Fruit fly (Drosophila melanogaster) whole organism, larva: ENCODE data around the gene bys.
A peak's percentile ranks its signal among the peaks of the same experiment; 100 is the strongest.

ENCODE experiments used
- noc ChIP-seq: fragments of 200-800 bp; sonication (Bioruptor generic); optimal IDR thresholded peaks from 3 replicates; lab custom pipeline; 2019; ENCODE audit warnings: missing biosample characterization, mild to moderate bottlenecking, missing genetic modification characterization, moderate library complexity

The bys gene

dm6 chrX:7901153-7902038 is at the start of gene bys, which contains the start of gene RpS6:
Gene bys, plus strand, starts transcription at chrX:7901880.
Gene RpS6, minus strand, starts transcription at chrX:7901331.
- peak; percentile 17 for TF ChIP-seq noc (tag; lab: Kevin White, UChicago)

- no peak for TF ChIP-seq noc (tag; lab: Kevin White, UChicago)
Observed at dm6 chrX:7854144-7854543, 47.5 kb upstream of the bys start, which contains the start of gene CG10920. Gene CG10920, minus strand, starts transcription at chrX:7854244.

- no peak for TF ChIP-seq noc (tag; lab: Kevin White, UChicago)
Observed at dm6 chrX:7857873-7858272, 43.8 kb upstream of the bys start, which contains the start of gene CG1409. Gene CG1409, plus strand, starts transcription at chrX:7858173.

dm6 chrX:7866868-7867267 is 34.8 kb upstream of the bys start, which contains the start of gene Ir7b:
Gene Ir7b, minus strand, starts transcription at chrX:7866968.
- no peak for TF ChIP-seq noc (tag; lab: Kevin White, UChicago)

- no peak for TF ChIP-seq noc (tag; lab: Kevin White, UChicago)
Observed at dm6 chrX:7873172-7873930, 28.3 kb upstream of the bys start, which contains the start of gene dec. Gene dec, minus strand, starts transcription at chrX:7873222.

DNA sequence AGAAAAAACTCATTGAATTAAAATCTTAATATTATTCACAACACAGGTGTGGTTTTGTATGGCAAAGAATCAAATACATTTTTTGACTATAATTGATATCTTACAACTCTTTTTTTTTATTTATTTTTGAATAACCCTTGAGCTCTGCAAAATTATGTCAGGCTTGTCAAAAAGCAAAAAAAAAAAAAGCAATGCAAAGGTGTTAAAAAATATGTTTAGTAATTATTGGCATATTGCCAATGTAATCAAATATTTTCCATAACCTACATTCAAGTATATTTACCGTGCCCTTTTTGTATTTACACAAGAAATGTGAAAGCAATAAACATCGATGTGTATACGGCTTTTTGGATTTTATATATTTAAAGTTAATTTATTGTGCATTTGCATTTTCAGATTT is 27.6 kb upstream of the bys start, which contains the start of gene Ir7c:
Gene Ir7c (plus strand): TSS at position 301 of the 400 bp plus-strand sequence.
- no peak for TF ChIP-seq noc (tag; lab: Kevin White, UChicago)

DNA sequence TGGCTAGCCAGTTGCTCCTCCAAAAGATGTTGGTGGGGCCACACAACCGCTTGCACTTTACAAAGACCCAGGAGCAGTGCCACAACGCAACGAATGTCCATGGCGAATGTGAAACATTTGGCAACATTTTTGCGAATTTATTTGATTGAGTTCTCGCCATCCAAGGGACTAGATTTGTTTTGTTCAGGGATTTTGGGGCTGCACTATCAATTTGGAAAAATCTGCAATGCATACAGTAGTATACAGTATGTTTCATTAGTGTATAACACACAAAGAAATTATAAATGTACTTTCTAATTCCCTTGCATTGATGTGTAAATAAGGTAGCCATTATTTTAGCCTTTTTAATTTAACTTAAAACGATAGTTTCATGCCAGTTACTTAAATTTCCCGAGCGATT is 22.9 kb upstream of the bys start, which contains the start of gene Ir7d:
Gene Ir7d (minus strand): TSS at position 101 of the 400 bp plus-strand sequence.
- TF ChIP-seq noc (tag; lab: Kevin White, UChicago), result no peak

DNA sequence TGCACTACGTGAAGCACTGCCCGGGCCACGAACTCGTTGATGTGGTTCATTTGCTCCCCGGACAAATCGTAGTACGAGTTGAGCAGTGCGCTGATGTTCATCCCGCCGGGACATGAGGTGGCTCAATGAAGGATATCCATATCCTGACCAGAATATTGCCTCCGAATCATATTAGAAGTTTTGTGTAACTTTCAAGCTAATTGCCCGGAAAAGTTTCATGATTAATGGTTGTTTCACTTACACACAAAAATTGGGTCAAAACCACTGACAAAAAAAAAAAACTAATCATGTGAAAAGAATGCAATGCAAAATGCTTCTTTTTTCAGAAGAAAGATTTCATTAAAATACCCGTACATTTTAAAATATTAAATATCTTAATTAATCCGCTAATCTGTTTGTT is 20.1 kb upstream of the bys start, which contains the start of gene Ir7e:
Gene Ir7e (minus strand): TSS at position 101 of the 400 bp plus-strand sequence.
- no peak for TF ChIP-seq noc (tag; lab: Kevin White, UChicago)

- no peak for TF ChIP-seq noc (tag; lab: Kevin White, UChicago)
Observed at dm6 chrX:7883926-7884325, 17.8 kb upstream of the bys start, which contains the start of gene Ir7f. Gene Ir7f, minus strand, starts transcription at chrX:7884026.

dm6 chrX:7884360-7884759 is 17.3 kb upstream of the bys start, which contains the start of gene Ir7g:
Gene Ir7g, plus strand, starts transcription at chrX:7884660.
- TF ChIP-seq noc (tag; lab: Kevin White, UChicago), result no peak

dm6 chrX:7888386-7889024 is 13.2 kb upstream of the bys start, which contains the start of gene Acat1:
Gene Acat1, minus strand, starts transcription at chrX:7888785.
- TF ChIP-seq noc (tag; lab: Kevin White, UChicago), result peak; percentile 71

DNA sequence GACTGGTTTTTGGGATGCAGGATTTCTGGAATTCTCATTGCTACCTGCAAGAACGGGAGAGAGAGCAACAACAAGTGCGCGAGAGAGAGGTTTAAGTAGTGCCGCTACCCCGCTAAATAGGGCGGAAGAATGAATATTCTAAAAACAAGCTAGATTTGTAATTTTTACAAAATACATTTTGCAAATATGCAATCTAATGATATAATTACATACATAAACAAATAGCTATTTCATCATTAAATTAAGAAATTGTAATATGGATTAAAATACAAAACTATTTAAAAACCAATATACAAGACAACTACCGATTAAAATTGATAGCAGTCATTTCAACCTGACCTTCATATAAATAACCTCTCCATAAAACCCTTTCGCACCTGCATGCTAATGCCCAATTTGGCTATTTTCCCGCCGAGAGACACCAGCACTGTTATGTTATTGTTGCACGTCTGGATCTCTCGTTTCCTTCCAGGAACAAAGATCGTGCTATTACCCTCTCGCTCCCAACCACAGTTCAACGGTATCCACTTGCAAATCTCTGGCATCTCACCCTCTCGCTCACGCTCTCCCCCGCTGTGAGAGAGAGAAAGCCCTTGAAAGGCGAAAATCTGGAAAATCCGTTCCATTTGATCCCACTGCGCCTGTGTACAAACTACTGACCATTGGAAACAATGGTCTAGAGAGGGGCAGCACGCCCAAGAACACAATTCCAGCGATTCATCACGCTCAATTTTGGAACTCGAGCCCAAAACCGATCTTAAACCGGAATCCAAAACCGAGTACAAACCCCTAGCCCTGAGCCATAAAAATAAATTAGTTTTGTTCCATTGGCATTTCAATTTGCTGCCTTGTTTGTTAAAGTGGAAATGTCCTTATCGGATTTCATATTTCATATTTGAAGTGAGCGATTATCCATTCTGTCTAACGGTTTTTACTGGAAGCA is 9.8 kb upstream of the bys start, which contains the start of gene Nek2:
Gene Nek2 (minus strand): TSS at position 51 of the 943 bp plus-strand sequence.
- no peak for TF ChIP-seq noc (tag; lab: Kevin White, UChicago)

- TF ChIP-seq noc (tag; lab: Kevin White, UChicago), result peak; percentile 3
Observed at dm6 chrX:7892539-7892899, 9.2 kb upstream of the bys start.
